Fruit fly (Drosophila melanogaster): ENCODE results near the gene CG13373.

The CG13373 gene

DNA sequence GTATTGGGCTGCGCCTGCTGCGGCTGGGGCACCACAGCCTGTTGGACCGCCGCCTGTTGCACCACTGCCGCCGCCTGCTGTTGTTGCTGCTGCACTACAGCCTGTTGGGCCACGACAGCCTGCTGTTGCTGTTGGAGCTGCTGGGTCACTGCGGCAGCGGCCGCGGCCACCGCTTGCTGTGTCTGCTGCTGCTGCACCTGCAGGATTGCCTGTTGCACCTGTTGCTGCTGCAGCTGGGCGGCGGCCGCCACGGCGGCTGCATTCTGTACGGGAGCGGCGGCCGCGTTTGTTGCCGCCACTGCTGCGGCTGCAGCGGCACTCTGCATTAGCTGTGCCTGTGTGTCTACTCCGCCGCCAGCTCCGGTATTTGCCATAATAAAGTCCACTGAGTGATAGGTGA, 42.1 kb downstream of the CG13373 start:
- TF ChIP-seq Rel (GFP tag; optimal IDR thresholded peaks at IDR 0.05) (no peak), Rel (tag; optimal IDR thresholded peaks at IDR 0.05) (no peak), rgr (GFP tag; optimal IDR thresholded peaks at IDR 0.05) (no peak), woc (GFP tag; optimal IDR thresholded peaks at IDR 0.05) (no peak), ey (GFP tag; optimal IDR thresholded peaks at IDR 0.05) (no peak), OdsH (GFP tag; optimal IDR thresholded peaks at IDR 0.05) (no peak), sage (GFP tag; optimal IDR thresholded peaks at IDR 0.05) (no peak), Hnf4 (GFP tag; optimal IDR thresholded peaks at IDR 0.05) (no peak), Jra (GFP tag; optimal IDR thresholded peaks at IDR 0.05) (no peak), Hr78 (GFP tag; optimal IDR thresholded peaks at IDR 0.05) (no peak), usp (GFP tag; optimal IDR thresholded peaks at IDR 0.05) (no peak), brk (GFP tag; optimal IDR thresholded peaks at IDR 0.05) (no peak), psq (GFP tag; optimal IDR thresholded peaks at IDR 0.05) (no peak)

DNA sequence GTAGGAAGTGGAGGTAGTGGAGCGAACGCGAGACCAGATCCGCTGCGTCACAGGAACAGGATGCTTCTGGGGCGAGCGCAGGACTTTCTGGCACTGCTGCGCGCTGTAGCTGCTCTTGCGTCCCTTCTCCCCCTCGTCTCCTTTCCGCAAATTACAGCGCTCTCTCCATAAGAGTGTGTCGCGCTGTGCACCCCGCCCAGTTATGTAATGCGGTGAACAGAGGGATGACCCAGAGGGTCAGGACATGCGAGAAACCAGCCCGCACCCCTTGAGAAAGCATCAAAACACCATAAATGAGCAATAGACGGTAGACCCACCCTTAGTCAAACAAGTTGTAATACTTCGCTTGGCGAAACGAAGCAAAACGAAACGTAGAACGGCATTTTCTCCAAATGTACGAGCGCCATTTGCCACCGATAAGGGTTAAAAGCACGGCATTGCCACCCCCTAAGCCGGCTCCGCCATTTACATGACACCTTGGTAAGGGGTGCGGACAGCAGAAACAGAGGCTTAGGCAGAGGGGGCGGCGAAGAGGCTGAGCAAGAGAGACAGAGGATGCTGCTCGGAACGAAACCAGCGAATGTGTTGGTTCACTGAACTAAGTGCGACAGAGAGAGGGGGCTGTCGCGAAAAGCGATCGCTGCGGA, 43.6 kb downstream of the CG13373 start:
- TF ChIP-seq woc (GFP tag; optimal IDR thresholded peaks at IDR 0.05) (no peak), Dfd (GFP tag; optimal IDR thresholded peaks at IDR 0.05) (no peak), brk (GFP tag; optimal IDR thresholded peaks at IDR 0.05) (no peak), Rel (GFP tag; optimal IDR thresholded peaks at IDR 0.05) (no peak), Rel (tag; optimal IDR thresholded peaks at IDR 0.05) (no peak), CG9705 (GFP tag; optimal IDR thresholded peaks at IDR 0.05) (no peak), sv (GFP tag; optimal IDR thresholded peaks at IDR 0.05) (no peak), Mio (GFP tag; optimal IDR thresholded peaks at IDR 0.05) (no peak), usp (GFP tag; optimal IDR thresholded peaks at IDR 0.05) (no peak), Dif (GFP tag; optimal IDR thresholded peaks at IDR 0.05; ENCODE audit: partially characterized antibody) (no peak), dmrt93B (GFP tag; optimal IDR thresholded peaks at IDR 0.05) (no peak), jim (GFP tag; optimal IDR thresholded peaks at IDR 0.05) (no peak), br (GFP tag; optimal IDR thresholded peaks at IDR 0.05) (no peak), tai (GFP tag; optimal IDR thresholded peaks at IDR 0.05) (no peak)

dm6 chrX:521683-522082, 44.9 kb downstream of the CG13373 start:
- TF ChIP-seq br (GFP tag; optimal IDR thresholded peaks at IDR 0.05) (no peak), jim (GFP tag; optimal IDR thresholded peaks at IDR 0.05) (no peak), Dfd (GFP tag; optimal IDR thresholded peaks at IDR 0.05) (no peak), foxo (GFP tag; optimal IDR thresholded peaks at IDR 0.05) (no peak), GATAd (GFP tag; optimal IDR thresholded peaks at IDR 0.05) (no peak), usp (GFP tag; optimal IDR thresholded peaks at IDR 0.05) (no peak), HLH106 (tag; optimal IDR thresholded peaks at IDR 0.05) (no peak), N (GFP tag; optimal IDR thresholded peaks at IDR 0.05) (no peak), CG32264 (GFP tag; optimal IDR thresholded peaks at IDR 0.05) (no peak), Hr78 (GFP tag; optimal IDR thresholded peaks at IDR 0.05) (no peak), h (GFP tag; optimal IDR thresholded peaks at IDR 0.05) (no peak), pan (optimal IDR thresholded peaks at IDR 0.05) (no peak), Jra (GFP tag; optimal IDR thresholded peaks at IDR 0.05) (no peak), dl (GFP tag; optimal IDR thresholded peaks at IDR 0.05; ENCODE audit: insufficient read depth in 1 of 2, partially characterized antibody in 2 of 2) (no peak), tai (GFP tag; optimal IDR thresholded peaks at IDR 0.05) (no peak), OdsH (GFP tag; optimal IDR thresholded peaks at IDR 0.05) (no peak), dmrt93B (GFP tag; optimal IDR thresholded peaks at IDR 0.05) (no peak), rgr (GFP tag; optimal IDR thresholded peaks at IDR 0.05) (no peak)

DNA sequence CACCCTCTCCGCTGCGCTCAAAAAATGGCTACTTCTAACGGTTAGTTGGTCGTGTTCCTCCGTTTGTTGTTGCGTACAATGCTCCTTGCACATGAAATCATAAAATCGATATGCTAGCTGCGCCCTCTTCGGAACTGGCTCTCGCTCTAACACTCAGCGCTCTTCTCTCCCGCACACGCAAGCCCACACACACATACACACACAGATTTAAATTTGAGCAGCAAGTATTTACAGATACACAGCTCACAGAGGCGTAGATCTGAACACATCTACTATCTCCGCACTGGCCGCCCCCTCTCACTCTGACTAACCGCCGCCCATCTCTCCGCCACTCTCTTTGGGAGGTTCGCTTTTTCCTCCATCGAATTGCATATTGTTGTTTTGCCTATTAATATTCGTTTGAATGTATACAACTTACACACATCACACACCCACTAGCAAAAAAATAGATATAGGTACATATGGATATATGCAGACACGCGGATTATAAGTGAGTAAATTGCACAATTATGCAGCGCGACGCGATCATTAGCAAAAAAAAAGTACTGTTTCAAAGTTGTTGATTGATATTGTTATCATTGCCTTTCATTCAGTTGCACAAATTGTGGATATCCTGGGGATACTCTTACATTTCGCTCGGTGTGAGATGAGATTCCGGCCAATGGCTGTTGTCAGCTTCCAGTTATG, 45.7 kb downstream of the CG13373 start:
- TF ChIP-seq br (GFP tag; optimal IDR thresholded peaks at IDR 0.05): peak; percentile 88
- TF ChIP-seq Jra (GFP tag; optimal IDR thresholded peaks at IDR 0.05): peak; percentile 85
- TF ChIP-seq jim (GFP tag; optimal IDR thresholded peaks at IDR 0.05): peak; percentile 97
- peak; percentile 88 for TF ChIP-seq sv (GFP tag; optimal IDR thresholded peaks at IDR 0.05)
- TF ChIP-seq GATAd (GFP tag; optimal IDR thresholded peaks at IDR 0.05): peak; percentile 64
- TF ChIP-seq Abd-B (GFP tag; optimal IDR thresholded peaks at IDR 0.05): no peak
- TF ChIP-seq dl (GFP tag; optimal IDR thresholded peaks at IDR 0.05; ENCODE audit: insufficient read depth in 1 of 2, partially characterized antibody in 2 of 2): peak in 1 of 2 experiments; percentile 70
- no peak for TF ChIP-seq pan (optimal IDR thresholded peaks at IDR 0.05)
- peak; percentile 73 for TF ChIP-seq CG32264 (GFP tag; optimal IDR thresholded peaks at IDR 0.05)
- peak; percentile 71 for TF ChIP-seq psq (GFP tag; optimal IDR thresholded peaks at IDR 0.05)
- peak; percentile 69 for TF ChIP-seq dmrt93B (GFP tag; optimal IDR thresholded peaks at IDR 0.05)
- peak; percentile 76 for TF ChIP-seq Dif (GFP tag; optimal IDR thresholded peaks at IDR 0.05; ENCODE audit: partially characterized antibody)
- peak; percentile 91 for TF ChIP-seq ey (GFP tag; optimal IDR thresholded peaks at IDR 0.05)
- TF ChIP-seq h (GFP tag; optimal IDR thresholded peaks at IDR 0.05): peak; percentile 91
- TF ChIP-seq Myc (optimal IDR thresholded peaks at IDR 0.05): no peak
- no peak for TF ChIP-seq Dfd (GFP tag; optimal IDR thresholded peaks at IDR 0.05)
- TF ChIP-seq Hr83 (GFP tag; optimal IDR thresholded peaks at IDR 0.05; ENCODE audit: poor library complexity, severe bottlenecking): peak; percentile 98
- no peak for TF ChIP-seq N (GFP tag; optimal IDR thresholded peaks at IDR 0.05)
- TF ChIP-seq sage (GFP tag; optimal IDR thresholded peaks at IDR 0.05): peak; percentile 44
- TF ChIP-seq Hr78 (GFP tag; optimal IDR thresholded peaks at IDR 0.05): no peak
- no peak for TF ChIP-seq Vsx2 (GFP tag; optimal IDR thresholded peaks at IDR 0.05; ENCODE audit: partially characterized antibody)
- peak; percentile 74 for TF ChIP-seq Sp1 (GFP tag; optimal IDR thresholded peaks at IDR 0.05)
- TF ChIP-seq CG9705 (GFP tag; optimal IDR thresholded peaks at IDR 0.05): peak; percentile 52
- peak; percentile 66 for TF ChIP-seq woc (GFP tag; optimal IDR thresholded peaks at IDR 0.05)
- TF ChIP-seq Hnf4 (GFP tag; optimal IDR thresholded peaks at IDR 0.05): peak; percentile 93
- peak; percentile 50 for TF ChIP-seq Mio (GFP tag; optimal IDR thresholded peaks at IDR 0.05)
- no peak for TF ChIP-seq Rel (GFP tag; optimal IDR thresholded peaks at IDR 0.05)
- TF ChIP-seq Rel (tag; optimal IDR thresholded peaks at IDR 0.05): peak; percentile 57
- peak; percentile 77 for TF ChIP-seq HLH106 (tag; optimal IDR thresholded peaks at IDR 0.05)
- peak; percentile 88 for TF ChIP-seq fru (GFP tag; optimal IDR thresholded peaks at IDR 0.05)
- TF ChIP-seq tai (GFP tag; optimal IDR thresholded peaks at IDR 0.05): peak; percentile 93
- peak; percentile 85 for TF ChIP-seq OdsH (GFP tag; optimal IDR thresholded peaks at IDR 0.05)
- TF ChIP-seq usp (GFP tag; optimal IDR thresholded peaks at IDR 0.05): no peak
- TF ChIP-seq foxo (GFP tag; optimal IDR thresholded peaks at IDR 0.05): peak; percentile 23 to 95

Data from whole organism, wandering third instar larva.